Worm (Caenorhabditis elegans) whole organism, L1 larva: ENCODE measurements around the gene epg-3.

Source experiments
- aly-2 ChIP-seq: fragments of 150-350 bp; optimal IDR thresholded peaks from 2 replicates; lab custom pipeline; 2014; ENCODE audit warnings: missing biosample characterization, missing genetic modification characterization
- lin-13 ChIP-seq: fragments of 150-350 bp; optimal IDR thresholded peaks from 2 replicates; lab custom pipeline; 2014; ENCODE audit warnings: missing biosample characterization, missing genetic modification reagents, missing genetic modification characterization
- ztf-11 ChIP-seq, 2 experiments: sonication (generic microtip); optimal IDR thresholded peaks; 2 replicates each; lab custom pipeline; 2016 to 2017; ENCODE audit warnings: missing genetic modification characterization in 2 of 2, missing biosample characterization in 1 of 2, missing compliant biosample characterization in 1 of 2

DNA sequence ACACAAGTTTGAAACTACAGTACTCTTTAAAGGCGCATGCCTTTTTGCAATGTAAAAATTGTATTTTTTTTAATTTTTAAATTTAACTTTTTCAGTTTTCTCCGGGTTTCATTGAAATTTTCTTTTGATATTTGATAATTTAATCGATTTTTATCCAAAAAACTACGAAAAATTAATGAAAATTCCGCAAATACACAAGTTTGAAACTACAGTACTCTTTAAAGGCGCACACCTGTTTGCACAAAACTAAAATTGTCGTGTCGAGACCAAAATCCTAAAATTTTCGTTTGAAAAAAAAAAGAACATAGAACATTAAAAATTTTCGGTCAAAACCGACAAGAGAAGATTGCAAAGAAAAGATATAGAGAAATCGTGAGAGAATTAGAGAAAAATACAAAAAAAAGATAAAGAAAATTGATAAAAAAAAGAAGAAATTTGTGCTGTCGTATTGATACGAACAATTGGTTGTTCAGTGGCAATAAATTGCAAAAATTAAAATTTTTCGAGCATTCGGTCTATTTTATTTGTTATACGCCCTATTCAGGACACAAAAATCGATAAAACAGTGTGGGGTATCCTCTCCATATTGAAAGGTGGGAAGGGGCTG, 33.0 kb downstream of the epg-3 start:
- TF ChIP-seq aly-2 (no peak), ztf-11 (tag; optimal IDR thresholded peaks at IDR 0.05; lab: Kevin White, UChicago) (no peak), lin-13 (GFP tag; lab: Kevin White, UChicago) (no peak)
